Worm (Caenorhabditis elegans) whole organism, mixed stage, embryonic: ENCODE data around the gene F31B12.3.

Experiments
- M03D4.4 ChIP-seq: sonication (generic microtip); optimal IDR thresholded peaks from 2 replicates; lab custom pipeline; 2017; ENCODE audit warnings: mild to moderate bottlenecking, missing genetic modification characterization, missing compliant biosample characterization
- bed-3 ChIP-seq: fragments of 200-800 bp; sonication (Bioruptor generic); optimal IDR thresholded peaks from 3 replicates; lab custom pipeline; 2018; ENCODE audit warnings: mild to moderate bottlenecking, missing genetic modification characterization, moderate library complexity, missing compliant biosample characterization
- blmp-1 ChIP-seq: fragments of 150-350 bp; optimal IDR thresholded peaks from 2 replicates; lab custom pipeline; 2014; ENCODE audit warnings: missing biosample characterization, missing genetic modification characterization
- ces-1 ChIP-seq: fragments of 150-350 bp; optimal IDR thresholded peaks from 2 replicates; lab custom pipeline; 2014; ENCODE audit warnings: missing biosample characterization, missing genetic modification reagents, missing genetic modification characterization
- elt-1 ChIP-seq: sonication (generic microtip); optimal IDR thresholded peaks from 2 replicates; lab custom pipeline; 2017; ENCODE audit warnings: missing genetic modification characterization, mild to moderate bottlenecking, missing compliant biosample characterization, antibody characterized with exemption, moderate library complexity, borderline replicate concordance; ENCODE audit not compliant: insufficient read depth
- nhr-237 ChIP-seq: fragments of 150-350 bp; optimal IDR thresholded peaks from 2 replicates; lab custom pipeline; 2014; ENCODE audit warnings: missing biosample characterization, missing genetic modification characterization
- nhr-76 ChIP-seq: sonication (generic microtip); optimal IDR thresholded peaks from 2 replicates; lab custom pipeline; 2017; ENCODE audit warnings: missing biosample characterization, missing genetic modification characterization
- snpc-4 ChIP-seq: fragments of 150-350 bp; optimal IDR thresholded peaks from 2 replicates; lab custom pipeline; 2014; ENCODE audit warnings: missing biosample characterization, missing genetic modification characterization
- unc-62 ChIP-seq: fragments of 150-350 bp; optimal IDR thresholded peaks from 2 replicates; lab custom pipeline; 2014; ENCODE audit warnings: missing biosample characterization, missing genetic modification reagents, missing genetic modification characterization

- no peak for TF ChIP-seq unc-62 (GFP tag; lab: Kevin White, UChicago)
- no peak for TF ChIP-seq ces-1 (GFP tag; lab: Kevin White, UChicago)
- no peak for TF ChIP-seq blmp-1
- no peak for TF ChIP-seq nhr-76 (tag; lab: Kevin White, UChicago)
- TF ChIP-seq bed-3 = no peak
- no peak for TF ChIP-seq elt-1 (tag; lab: Kevin White, UChicago)
- no peak for TF ChIP-seq M03D4.4
- no peak for TF ChIP-seq snpc-4 (tag; lab: Kevin White, UChicago)
- no peak for TF ChIP-seq nhr-237
Observed at ce11 chrX:10792435-10792834, 28.0 kb downstream of the F31B12.3 start, which contains the start of gene vap-2.
